Fruit fly (Drosophila melanogaster) whole organism, embryonic: Measurements from ENCODE around the gene Hacd1.

ENCODE experiments used
- Antp ChIP-seq: fragments of 200-800 bp; sonication (Bioruptor generic); optimal IDR thresholded peaks from 3 replicates; lab custom pipeline; 2016; ENCODE audit warnings: missing biosample characterization, missing genetic modification characterization
- BEAF-32 ChIP-seq: fragments of 200-800 bp; sonication (Bioruptor generic); optimal IDR thresholded peaks from 3 replicates; lab custom pipeline; 2017; ENCODE audit warnings: missing biosample characterization, missing genetic modification characterization, mild to moderate bottlenecking, moderate library complexity, missing genetic modification reagents
- CG10209 ChIP-seq: fragments of 200-800 bp; sonication (Bioruptor generic); optimal IDR thresholded peaks from 3 replicates; lab custom pipeline; 2017; ENCODE audit warnings: missing biosample characterization, mild to moderate bottlenecking, missing genetic modification characterization, missing genetic modification reagents
- CG10543 ChIP-seq: fragments of 200-800 bp; sonication (Bioruptor generic); optimal IDR thresholded peaks from 3 replicates; lab custom pipeline; 2017; ENCODE audit warnings: missing biosample characterization, mild to moderate bottlenecking, missing genetic modification characterization, moderate library complexity
- CG12219 ChIP-seq: fragments of 200-800 bp; sonication (Bioruptor generic); optimal IDR thresholded peaks from 3 replicates; lab custom pipeline; 2018; ENCODE audit warnings: missing biosample characterization, mild to moderate bottlenecking, missing genetic modification characterization
- CG12299 ChIP-seq: fragments of 200-800 bp; sonication (Bioruptor generic); optimal IDR thresholded peaks from 2 replicates; lab custom pipeline; 2018; ENCODE audit warnings: missing biosample characterization, mild to moderate bottlenecking, missing genetic modification characterization
- CG13123 ChIP-seq: fragments of 200-800 bp; sonication (Bioruptor generic); optimal IDR thresholded peaks from 2 replicates; lab custom pipeline; 2016; ENCODE audit warnings: missing biosample characterization, missing genetic modification characterization
- CG14014 ChIP-seq: fragments of 200-800 bp; sonication (Bioruptor generic); IDR thresholded peaks from 2 replicates; pipeline ENCODE4 v1.3.6; 2022; ENCODE audit warnings: missing biosample characterization, missing genetic modification characterization
- CG14050 ChIP-seq: fragments of 200-800 bp; sonication (Bioruptor generic); IDR thresholded peaks from 3 replicates; pipeline ENCODE4 v1.3.6; 2022; ENCODE audit warnings: missing biosample characterization, missing genetic modification characterization
- CG14441 ChIP-seq: fragments of 200-800 bp; sonication (Bioruptor generic); IDR thresholded peaks from 2 replicates; pipeline ENCODE4 v1.3.6; 2022; ENCODE audit warnings: missing biosample characterization, missing genetic modification characterization
- CG15269 ChIP-seq: fragments of 200-800 bp; sonication (Bioruptor generic); optimal IDR thresholded peaks from 2 replicates; lab custom pipeline; 2018; ENCODE audit warnings: missing biosample characterization, mild to moderate bottlenecking, missing genetic modification characterization, moderate library complexity
- CG1602 ChIP-seq: fragments of 200-800 bp; sonication (Bioruptor generic); optimal IDR thresholded peaks from 3 replicates; lab custom pipeline; 2016; ENCODE audit warnings: missing biosample characterization, missing genetic modification characterization
- CG17361 ChIP-seq: fragments of 200-800 bp; sonication (Bioruptor generic); IDR thresholded peaks from 3 replicates; pipeline ENCODE4 v1.3.6; 2022; ENCODE audit warnings: missing biosample characterization, missing genetic modification characterization
- CG2889 ChIP-seq: fragments of 200-800 bp; sonication (Bioruptor generic); IDR thresholded peaks from 3 replicates; pipeline ENCODE4 v1.3.6; 2022; ENCODE audit warnings: missing biosample characterization, missing genetic modification characterization
- CG31365 ChIP-seq: fragments of 200-800 bp; sonication (Bioruptor generic); optimal IDR thresholded peaks from 2 replicates; lab custom pipeline; 2018; ENCODE audit warnings: missing biosample characterization, mild to moderate bottlenecking, missing genetic modification characterization
- CG3281 ChIP-seq: fragments of 200-800 bp; sonication (Bioruptor generic); optimal IDR thresholded peaks from 3 replicates; lab custom pipeline; 2017; ENCODE audit warnings: missing biosample characterization, mild to moderate bottlenecking, missing genetic modification characterization
- CG42726 ChIP-seq: fragments of 200-800 bp; sonication (Bioruptor generic); IDR thresholded peaks from 2 replicates; pipeline ENCODE4 v1.3.6; 2022; ENCODE audit warnings: missing biosample characterization, missing genetic modification characterization; ENCODE audit not compliant: partially characterized antibody
- CG6689 ChIP-seq: fragments of 200-800 bp; sonication (Bioruptor generic); IDR thresholded peaks from 2 replicates; pipeline ENCODE4 v1.3.6; 2022; ENCODE audit warnings: missing biosample characterization, missing genetic modification characterization
- CG7271 ChIP-seq: fragments of 200-800 bp; sonication (Bioruptor generic); optimal IDR thresholded peaks from 2 replicates; lab custom pipeline; 2018; ENCODE audit warnings: missing biosample characterization, mild to moderate bottlenecking, missing genetic modification characterization, moderate library complexity
- CG7556 ChIP-seq: fragments of 200-800 bp; sonication (Bioruptor generic); optimal IDR thresholded peaks from 2 replicates; lab custom pipeline; 2017; ENCODE audit warnings: missing biosample characterization, mild to moderate bottlenecking, missing genetic modification characterization
- CG7745 ChIP-seq: fragments of 200-800 bp; sonication (Bioruptor generic); optimal IDR thresholded peaks from 2 replicates; lab custom pipeline; 2018; ENCODE audit warnings: missing biosample characterization, mild to moderate bottlenecking, missing genetic modification characterization, moderate library complexity
- CG7963 ChIP-seq: fragments of 200-800 bp; sonication (Bioruptor generic); IDR thresholded peaks from 3 replicates; pipeline ENCODE4 v1.3.6; 2022; ENCODE audit warnings: missing biosample characterization, missing genetic modification characterization; ENCODE audit not compliant: partially characterized antibody
- CG8359 ChIP-seq: fragments of 200-800 bp; sonication (Bioruptor generic); optimal IDR thresholded peaks from 2 replicates; lab custom pipeline; 2017; ENCODE audit warnings: missing biosample characterization, mild to moderate bottlenecking, missing genetic modification characterization, borderline replicate concordance
- CG8924 ChIP-seq: fragments of 200-800 bp; optimal IDR thresholded peaks from 3 replicates; lab custom pipeline; 2019; ENCODE audit warnings: missing biosample characterization, mild to moderate bottlenecking, missing genetic modification characterization, moderate library complexity
- CG9876 ChIP-seq: fragments of 200-800 bp; sonication (Bioruptor generic); optimal IDR thresholded peaks from 2 replicates; lab custom pipeline; 2016; ENCODE audit warnings: missing biosample characterization, missing genetic modification characterization
- CTCF ChIP-seq: fragments of 200-800 bp; sonication (Bioruptor generic); optimal IDR thresholded peaks from 2 replicates; lab custom pipeline; 2017; ENCODE audit warnings: missing biosample characterization, mild to moderate bottlenecking, missing genetic modification characterization, moderate library complexity
- HLH54F ChIP-seq: fragments of 200-800 bp; sonication (Bioruptor generic); optimal IDR thresholded peaks from 3 replicates; lab custom pipeline; 2016; ENCODE audit warnings: missing biosample characterization, missing genetic modification characterization
- Hr3 ChIP-seq: fragments of 200-800 bp; sonication (Bioruptor generic); optimal IDR thresholded peaks from 3 replicates; lab custom pipeline; 2016; ENCODE audit warnings: missing biosample characterization, missing genetic modification characterization
- Hr51 ChIP-seq, 2 experiments: fragments of 200-800 bp; sonication (Bioruptor generic); optimal IDR thresholded peaks; 2 replicates in 1 of 2; 3 replicates in 1 of 2; lab custom pipeline; 2016 to 2018; ENCODE audit warnings: missing biosample characterization in 2 of 2, missing genetic modification characterization in 2 of 2, mild to moderate bottlenecking in 1 of 2, moderate library complexity in 1 of 2
- NK7.1 ChIP-seq: fragments of 200-800 bp; sonication (Bioruptor generic); optimal IDR thresholded peaks from 3 replicates; lab custom pipeline; 2016; ENCODE audit warnings: missing biosample characterization, missing genetic modification characterization
- Ssrp ChIP-seq: fragments of 200-800 bp; sonication (Bioruptor generic); optimal IDR thresholded peaks from 2 replicates; lab custom pipeline; 2018; ENCODE audit warnings: missing biosample characterization, mild to moderate bottlenecking, missing genetic modification characterization, moderate library complexity
- Stat92E ChIP-seq, 3 experiments: fragments of >200 bp in 2 of 3; fragments of 200-800 bp in 1 of 3; sonication (Bioruptor generic) in 1 of 3; optimal IDR thresholded peaks; 2 replicates each; lab custom pipeline; 2017 to 2019; ENCODE audit warnings: missing biosample characterization in 3 of 3, missing genetic modification characterization in 3 of 3, mild to moderate bottlenecking in 1 of 3, moderate library complexity in 1 of 3
- Vsx1 ChIP-seq: fragments of 200-800 bp; sonication (Bioruptor generic); optimal IDR thresholded peaks from 2 replicates; lab custom pipeline; 2017; ENCODE audit warnings: missing biosample characterization, mild to moderate bottlenecking, missing genetic modification characterization, missing genetic modification reagents
- ap ChIP-seq: fragments of 200-800 bp; sonication (Bioruptor generic); IDR thresholded peaks from 2 replicates; pipeline ENCODE4 v1.3.6; 2022; ENCODE audit warnings: missing biosample characterization, missing genetic modification characterization
- ash1 ChIP-seq: fragments of 200-800 bp; sonication (Bioruptor generic); optimal IDR thresholded peaks from 2 replicates; lab custom pipeline; 2018; ENCODE audit warnings: missing biosample characterization, mild to moderate bottlenecking, missing genetic modification characterization
- chinmo ChIP-seq: fragments of 200-800 bp; sonication (Bioruptor generic); IDR thresholded peaks from 4 replicates; pipeline ENCODE4 v1.3.6; 2022; ENCODE audit warnings: missing biosample characterization, missing genetic modification characterization; ENCODE audit not compliant: partially characterized antibody
- da ChIP-seq: fragments of 200-800 bp; sonication (Bioruptor generic); optimal IDR thresholded peaks from 2 replicates; lab custom pipeline; 2016; ENCODE audit warnings: missing biosample characterization, missing genetic modification characterization
- gcm ChIP-seq: fragments of 200-800 bp; sonication (Bioruptor generic); optimal IDR thresholded peaks from 2 replicates; lab custom pipeline; 2019; ENCODE audit warnings: missing biosample characterization, mild to moderate bottlenecking, missing genetic modification characterization, moderate library complexity
- gt ChIP-seq: fragments of 200-800 bp; sonication (Bioruptor generic); IDR thresholded peaks from 2 replicates; pipeline ENCODE4 v1.3.6; 2022; ENCODE audit warnings: missing biosample characterization, missing genetic modification characterization
- lov ChIP-seq, 2 experiments: fragments of 200-800 bp in 1 of 2; fragments of >200 bp in 1 of 2; sonication (Bioruptor generic) in 1 of 2; IDR thresholded peaks in 1 of 2; optimal IDR thresholded peaks in 1 of 2; 2 replicates in 1 of 2; 3 replicates in 1 of 2; pipeline versions ENCODE4 v1.3.6 to Lab custom; 2017 to 2022; ENCODE audit warnings: missing biosample characterization in 1 of 2, missing genetic modification characterization in 1 of 2
- mirr ChIP-seq: fragments of 200-800 bp; sonication (Bioruptor generic); optimal IDR thresholded peaks from 3 replicates; lab custom pipeline; 2018; ENCODE audit warnings: missing biosample characterization, mild to moderate bottlenecking, missing genetic modification characterization
- nmo ChIP-seq: fragments of 200-800 bp; sonication (Bioruptor generic); optimal IDR thresholded peaks from 2 replicates; lab custom pipeline; 2018; ENCODE audit warnings: missing biosample characterization, mild to moderate bottlenecking, missing genetic modification characterization, moderate library complexity
- slp2 ChIP-seq: fragments of 200-800 bp; sonication (Bioruptor generic); optimal IDR thresholded peaks from 2 replicates; lab custom pipeline; 2016; ENCODE audit warnings: missing biosample characterization, missing genetic modification characterization
- sr ChIP-seq: fragments of 200-800 bp; sonication (Bioruptor generic); IDR thresholded peaks from 3 replicates; pipeline ENCODE4 v1.3.6; 2022; ENCODE audit warnings: missing biosample characterization, missing genetic modification characterization
- tna ChIP-seq: fragments of 200-800 bp; sonication (Bioruptor generic); IDR thresholded peaks from 2 replicates; pipeline ENCODE4 v1.3.6; 2022; ENCODE audit warnings: missing biosample characterization, missing genetic modification characterization; ENCODE audit not compliant: partially characterized antibody
- tup ChIP-seq: fragments of 200-800 bp; sonication (Bioruptor generic); optimal IDR thresholded peaks from 2 replicates; lab custom pipeline; 2016; ENCODE audit warnings: missing biosample characterization, mild to moderate bottlenecking, missing genetic modification characterization, moderate library complexity
- vnd ChIP-seq: fragments of 200-800 bp; sonication (Bioruptor generic); IDR thresholded peaks from 3 replicates; pipeline ENCODE4 v1.3.6; 2022; ENCODE audit warnings: missing biosample characterization, missing genetic modification characterization; ENCODE audit not compliant: partially characterized antibody

The Hacd1 gene

dm6 chr2L:12044613-12045350, 42.7 kb upstream of the Hacd1 start, which contains the start of gene CG6785 (continued):
- peak; percentile 25 for TF ChIP-seq BEAF-32 (GFP tag; lab: Kevin White, UChicago)
- TF ChIP-seq CG8924 (tag; lab: Kevin White, UChicago), result peak; percentile 85
- peak; percentile 28; the same call in 1 of the 2 replicates for TF ChIP-seq CG14441
- peak; percentile 61 for TF ChIP-seq HLH54F (GFP tag; lab: Kevin White, UChicago)
- TF ChIP-seq CTCF (GFP tag; lab: Kevin White, UChicago), result peak; percentile 55
- peak; percentile 81 for TF ChIP-seq CG7745
- TF ChIP-seq mirr (GFP tag; lab: Kevin White, UChicago), result peak; percentile 81
- peak; percentile 93 for TF ChIP-seq CG10543 (GFP tag; lab: Kevin White, UChicago)
- peak; percentile 70 for TF ChIP-seq Hr51 (GFP tag; optimal IDR thresholded peaks at IDR 0.05; lab: Kevin White, UChicago)
- no peak for TF ChIP-seq lov (optimal IDR thresholded peaks at IDR 0.05; lab: Kevin White, UChicago)
- no peak for TF ChIP-seq lov (GFP tag; IDR thresholded peaks at IDR 0.05; lab: Robert Waterston, UW)
- TF ChIP-seq nmo (GFP tag; lab: Kevin White, UChicago), result peak; percentile 24
- TF ChIP-seq Antp (GFP tag; lab: Kevin White, UChicago), result peak; percentile 62
- TF ChIP-seq ap (GFP tag; lab: Robert Waterston, UW), result no peak
- no peak for TF ChIP-seq tna (GFP tag; lab: Robert Waterston, UW)
- TF ChIP-seq CG31365, result peak; percentile 85
- peak; percentile 81; the same call in 2 of the 4 replicates for TF ChIP-seq chinmo (GFP tag; lab: Robert Waterston, UW)
- TF ChIP-seq Stat92E (GFP tag; optimal IDR thresholded peaks at IDR 0.05; lab: Kevin White, UChicago), result peak in 1 of 3 experiments; percentile 51
- TF ChIP-seq gt (GFP tag; lab: Robert Waterston, UW), result no peak
- TF ChIP-seq CG2889, result no peak
- TF ChIP-seq da, result peak; percentile 64
- TF ChIP-seq CG14050 (GFP tag; lab: Robert Waterston, UW), result peak; percentile 69
- peak; percentile 78 for TF ChIP-seq ash1 (GFP tag; lab: Kevin White, UChicago)
- TF ChIP-seq CG42726, result no peak
- TF ChIP-seq Hr3 (GFP tag; lab: Kevin White, UChicago), result peak; percentile 37
- peak; percentile 79 for TF ChIP-seq CG15269
- peak; percentile 51; the same call in 1 of the 3 replicates for TF ChIP-seq sr (GFP tag; lab: Robert Waterston, UW)
- TF ChIP-seq tup, result peak; percentile 66
- TF ChIP-seq vnd (GFP tag; lab: Robert Waterston, UW), result no peak
- peak; percentile 88 for TF ChIP-seq CG12219
- TF ChIP-seq CG7556 (GFP tag; lab: Kevin White, UChicago), result peak; percentile 91
- TF ChIP-seq CG13123 (GFP tag; lab: Kevin White, UChicago), result peak; percentile 84
- TF ChIP-seq CG12299 (tag; lab: Kevin White, UChicago), result peak; percentile 89
- peak; percentile 63 for TF ChIP-seq CG9876
- TF ChIP-seq CG1602 (GFP tag; lab: Kevin White, UChicago), result peak; percentile 65
- TF ChIP-seq NK7.1, result peak; percentile 84
- peak; percentile 93 for TF ChIP-seq CG10209 (GFP tag; lab: Kevin White, UChicago)
- peak; percentile 93 for TF ChIP-seq Vsx1
- peak; percentile 74 for TF ChIP-seq slp2 (GFP tag; lab: Kevin White, UChicago)
- no peak for TF ChIP-seq Ssrp (tag; lab: Kevin White, UChicago)
- TF ChIP-seq CG8359 (GFP tag; lab: Kevin White, UChicago), result peak; percentile 57
- TF ChIP-seq CG3281 (GFP tag; lab: Kevin White, UChicago), result peak; percentile 76
- TF ChIP-seq CG6689 (GFP tag; lab: Robert Waterston, UW), result peak; percentile 20; the same call in 1 of the 2 replicates
- no peak for TF ChIP-seq CG7963 (GFP tag; lab: Robert Waterston, UW)
- peak; percentile 18 for TF ChIP-seq CG7271
- peak; percentile 91 for TF ChIP-seq gcm (GFP tag; lab: Kevin White, UChicago)
- TF ChIP-seq CG17361 (GFP tag; lab: Robert Waterston, UW), result peak; percentile 63; the same call in 2 of the 3 replicates
- peak; percentile 85; the same call in 1 of the 2 replicates for TF ChIP-seq CG14014 (GFP tag; lab: Robert Waterston, UW)
